Worm (Caenorhabditis elegans) whole organism, midembryonic: Measurements from ENCODE around the gene R07E3.6.

ENCODE experiments used
- T22C8.4 ChIP-seq: fragments of 200-800 bp; sonication (Bioruptor generic); IDR thresholded peaks from 2 replicates; pipeline ENCODE4 v1.3.6; 2022; ENCODE audit warnings: missing genetic modification characterization, missing compliant biosample characterization
- cog-1 ChIP-seq: sonication (generic microtip); optimal IDR thresholded peaks from 2 replicates; lab custom pipeline; 2016; ENCODE audit warnings: missing genetic modification characterization, missing compliant biosample characterization
- flt-1 ChIP-seq: fragments of 200-800 bp; sonication (Bioruptor generic); IDR thresholded peaks from 2 replicates; pipeline ENCODE4 v1.3.6; 2022; ENCODE audit warnings: missing genetic modification characterization, missing compliant biosample characterization
- klf-2 ChIP-seq: fragments of 200-800 bp; sonication (Bioruptor generic); conservative IDR thresholded peaks from 2 replicates; pipeline ENCODE4 v1.3.6; 2022; ENCODE audit warnings: missing genetic modification reagents, missing genetic modification characterization, missing compliant biosample characterization
- med-1 ChIP-seq: sonication (generic microtip); optimal IDR thresholded peaks from 2 replicates; lab custom pipeline; 2017; ENCODE audit warnings: missing genetic modification characterization, mild to moderate bottlenecking, missing compliant biosample characterization, antibody characterized with exemption, missing genetic modification reagents; ENCODE audit not compliant: insufficient read depth
- ref-1 ChIP-seq: fragments of 200-800 bp; sonication (Bioruptor generic); conservative IDR thresholded peaks from 2 replicates; pipeline ENCODE4 v1.3.6; 2022; ENCODE audit warnings: missing genetic modification reagents, missing genetic modification characterization, missing compliant biosample characterization
- tab-1 ChIP-seq: fragments of 200-800 bp; sonication (Bioruptor generic); IDR thresholded peaks from 2 replicates; pipeline ENCODE4 v1.3.6; 2022; ENCODE audit warnings: missing genetic modification characterization, missing compliant biosample characterization
- ztf-23 ChIP-seq: fragments of 200-800 bp; sonication (Bioruptor generic); IDR thresholded peaks from 2 replicates; pipeline ENCODE4 v1.3.6; 2022; ENCODE audit warnings: missing genetic modification reagents, missing genetic modification characterization, missing compliant biosample characterization
- ztf-29 ChIP-seq: fragments of 200-800 bp; sonication (Bioruptor generic); IDR thresholded peaks from 2 replicates; pipeline ENCODE4 v1.3.6; 2022; ENCODE audit warnings: missing genetic modification reagents, missing genetic modification characterization, missing compliant biosample characterization

The R07E3.6 gene

ce11 chrX:10355650-10356049 is 38.1 kb downstream of the R07E3.6 start, which contains the start of gene R07E3.7:
TSS of gene R07E3.7 (minus strand) at chrX:10355750.
- no peak for TF ChIP-seq klf-2 (GFP tag; lab: Robert Waterston, UW)

ce11 chrX:10358083-10358482 is 40.6 kb downstream of the R07E3.6 start, which contains the start of gene efhc-1:
TSS of gene efhc-1 (plus strand) at chrX:10358383.
- no peak for TF ChIP-seq ztf-29 (GFP tag; lab: Robert Waterston, UW)
- TF ChIP-seq ref-1 (GFP tag; lab: Robert Waterston, UW) = no peak
- TF ChIP-seq cog-1 (tag; lab: Kevin White, UChicago) = no peak
- TF ChIP-seq ztf-23 = no peak
- TF ChIP-seq klf-2 (GFP tag; lab: Robert Waterston, UW) = no peak
- TF ChIP-seq tab-1 = no peak
- TF ChIP-seq T22C8.4 (GFP tag; lab: Robert Waterston, UW) = no peak
- TF ChIP-seq med-1 = no peak
- TF ChIP-seq flt-1 (GFP tag; lab: Robert Waterston, UW) = no peak
